Worm (Caenorhabditis elegans) whole organism, young adult: ENCODE results near the gene nhr-178.

Experiments
- attf-3 ChIP-seq: fragments of 200-800 bp; sonication (Bioruptor generic); conservative IDR thresholded peaks from 2 replicates; pipeline ENCODE4 v1.3.6; 2022; ENCODE audit warnings: missing genetic modification reagents, missing genetic modification characterization, missing compliant biosample characterization
- hmg-20 ChIP-seq: fragments of 200-800 bp; sonication (Bioruptor generic); IDR thresholded peaks from 2 replicates; pipeline ENCODE4 v1.3.6; 2022; ENCODE audit warnings: missing genetic modification reagents, missing genetic modification characterization, missing compliant biosample characterization
- let-526 ChIP-seq: fragments of 200-800 bp; sonication (Bioruptor generic); IDR thresholded peaks from 2 replicates; pipeline ENCODE4 v1.3.6; 2022; ENCODE audit warnings: missing genetic modification reagents, missing genetic modification characterization, missing compliant biosample characterization
- pha-4 ChIP-seq: fragments of 150-350 bp; sonication (generic microtip); optimal IDR thresholded peaks from 2 replicates; lab custom pipeline; 2014; ENCODE audit warnings: missing biosample characterization, missing genetic modification reagents, missing genetic modification characterization
- snpc-4 ChIP-seq, 5 experiments: fragments of 150-350 bp in 1 of 5; sonication (generic microtip) in 4 of 5; optimal IDR thresholded peaks; 2 replicates each; lab custom pipeline; 2014 to 2018; ENCODE audit warnings: missing genetic modification characterization in 5 of 5, missing biosample characterization in 3 of 5, antibody characterized with exemption in 2 of 5, mild to moderate bottlenecking in 2 of 5, missing compliant biosample characterization in 2 of 5, missing genotype in 2 of 5, moderate library complexity in 2 of 5, missing genetic modification reagents in 1 of 5

DNA sequence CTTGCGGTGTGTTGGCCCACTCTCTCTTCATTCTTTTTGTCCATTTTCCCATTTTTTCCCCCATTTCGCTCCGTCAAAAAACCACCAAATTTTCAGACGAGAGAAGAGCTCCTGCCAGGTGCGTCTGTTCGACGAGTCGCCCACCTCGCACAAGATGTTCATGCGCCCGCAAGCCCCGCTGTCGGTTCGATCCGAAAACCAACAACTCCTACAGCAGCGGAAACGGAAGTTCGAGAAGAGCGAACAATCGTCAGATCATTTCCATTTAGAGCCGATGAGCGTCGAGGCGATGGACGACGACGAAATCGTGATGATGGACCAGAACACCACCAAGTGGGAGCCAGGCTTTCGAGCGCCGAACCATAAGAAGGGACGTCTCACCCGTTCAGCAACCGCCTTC lies 24.5 kb downstream of the nhr-178 start:
- TF ChIP-seq pha-4 (tag; lab: Kevin White, UChicago) (no peak), snpc-4 (GFP tag; optimal IDR thresholded peaks at IDR 0.05; lab: Kevin White, UChicago) (no peak), snpc-4 (tag; optimal IDR thresholded peaks at IDR 0.05; lab: Kevin White, UChicago) (no peak), attf-3 (GFP tag; lab: Robert Waterston, UW) (no peak), let-526 (GFP tag; lab: Robert Waterston, UW) (no peak), hmg-20 (no peak)
